Worm (Caenorhabditis elegans) whole organism, L4/young adult: ENCODE results near the gene itm-2.

Experiments used
- W03F9.2 ChIP-seq: fragments of 150-350 bp; optimal IDR thresholded peaks from 2 replicates; lab custom pipeline; 2014; ENCODE audit warnings: missing biosample characterization, missing genetic modification characterization
- dao-5 ChIP-seq: sonication (generic microtip); optimal IDR thresholded peaks from 2 replicates; lab custom pipeline; 2016; ENCODE audit warnings: missing genotype, missing genetic modification characterization, moderate library complexity, missing compliant biosample characterization
- him-1 ChIP-seq: sonication (generic microtip); optimal IDR thresholded peaks from 2 replicates; lab custom pipeline; 2016; ENCODE audit warnings: missing genotype, missing genetic modification reagents, missing genetic modification characterization, missing compliant biosample characterization

- TF ChIP-seq W03F9.2 (no peak), dao-5 (tag; lab: Kevin White, UChicago) (no peak), him-1 (tag; lab: Kevin White, UChicago) (no peak)
These were observed 2.4 kb downstream of the itm-2 start for ce11 chrX:5447381-5447780.
